Fruit fly (Drosophila melanogaster): ENCODE measurements around the gene polybromo.

The polybromo gene

dm6 chr3R:24813637-24814301 is 8.7 kb upstream of the polybromo start, which contains the start of the genes lili and CG34150 (continued):
- TF ChIP-seq CG8388 (GFP tag; optimal IDR thresholded peaks at IDR 0.05) (peak; percentile 55), CG12391 (tag; optimal IDR thresholded peaks at IDR 0.05) (peak; percentile 93), slou (GFP tag; optimal IDR thresholded peaks at IDR 0.05) (peak; percentile 48), yki (optimal IDR thresholded peaks at IDR 0.05) (no peak), CG7839 (tag; optimal IDR thresholded peaks at IDR 0.05) (peak; percentile 74), Ssrp (tag; optimal IDR thresholded peaks at IDR 0.05) (peak; percentile 65), fd3F (GFP tag; optimal IDR thresholded peaks at IDR 0.05) (peak; percentile 67), Dll (GFP tag; IDR thresholded peaks at IDR 0.05; ENCODE audit: partially characterized antibody) (peak; percentile 88), Dip2 (GFP tag; IDR thresholded peaks at IDR 0.05) (no peak), Sry-β (GFP tag; optimal IDR thresholded peaks at IDR 0.05) (peak; percentile 27), NC2α (GFP tag; optimal IDR thresholded peaks at IDR 0.05) (no peak), dpn (GFP tag; optimal IDR thresholded peaks at IDR 0.05) (peak; percentile 81), exex (tag; optimal IDR thresholded peaks at IDR 0.05) (no peak), Xrp1 (GFP tag; IDR thresholded peaks at IDR 0.05) (peak; percentile 73; the same call in 1 of the 2 replicates), CG7786 (GFP tag; optimal IDR thresholded peaks at IDR 0.05) (peak; percentile 74), CG32772 (GFP tag; IDR thresholded peaks at IDR 0.05) (peak; percentile 73), CG3726 (GFP tag; IDR thresholded peaks at IDR 0.05) (0 out of 3 replicates have a peak, but pooled peaks have one; percentile 31), CG15269 (tag; optimal IDR thresholded peaks at IDR 0.05) (peak; percentile 81), ro (GFP tag; IDR thresholded peaks at IDR 0.05) (0 out of 2 replicates have a peak, but pooled peaks have one; percentile 39), zen (tag; optimal IDR thresholded peaks at IDR 0.05) (peak; percentile 54), stwl (tag; optimal IDR thresholded peaks at IDR 0.05) (peak; percentile 75), CG33557 (GFP tag; optimal IDR thresholded peaks at IDR 0.05) (peak; percentile 76), D (optimal IDR thresholded peaks at IDR 0.05) (no peak), D (GFP tag; optimal IDR thresholded peaks at IDR 0.05) (no peak), CG17802 (tag; optimal IDR thresholded peaks at IDR 0.05) (no peak), CG18599 (GFP tag; optimal IDR thresholded peaks at IDR 0.05) (peak; percentile 76), rib (GFP tag; IDR thresholded peaks at IDR 0.05) (no peak), trem (tag; optimal IDR thresholded peaks at IDR 0.05) (peak; percentile 92), CG42726 (GFP tag; IDR thresholded peaks at IDR 0.05; ENCODE audit: partially characterized antibody) (peak; percentile 56; the same call in 1 of the 2 replicates), CG6683 (GFP tag; optimal IDR thresholded peaks at IDR 0.05) (no peak), Sry-δ (GFP tag; optimal IDR thresholded peaks at IDR 0.05) (peak; percentile 95), Blimp-1 (GFP tag; optimal IDR thresholded peaks at IDR 0.05) (peak; percentile 76), ind (GFP tag; optimal IDR thresholded peaks at IDR 0.05) (peak; percentile 73), Usf (GFP tag; optimal IDR thresholded peaks at IDR 0.05) (no peak), klu (GFP tag; IDR thresholded peaks at IDR 0.05) (peak; percentile 69), Awh (GFP tag; IDR thresholded peaks at IDR 0.05) (peak; percentile 68; the same call in 1 of the 2 replicates), h (optimal IDR thresholded peaks at IDR 0.05) (no peak), E2f2 (GFP tag; IDR thresholded peaks at IDR 0.05) (peak; percentile 76), scrt (GFP tag; optimal IDR thresholded peaks at IDR 0.05) (peak; percentile 70), ssp (GFP tag; IDR thresholded peaks at IDR 0.05) (peak; percentile 71), Dbx (GFP tag; IDR thresholded peaks at IDR 0.05) (peak; percentile 82), PHDP (tag; optimal IDR thresholded peaks at IDR 0.05) (peak; percentile 77), zfh1 (GFP tag; IDR thresholded peaks at IDR 0.05) (peak; percentile 74; the same call in 2 of the 3 replicates), CG9215 (GFP tag; IDR thresholded peaks at IDR 0.05) (peak; percentile 73), mirr (GFP tag; optimal IDR thresholded peaks at IDR 0.05) (no peak), hth (optimal IDR thresholded peaks at IDR 0.05) (no peak), HLH4C (GFP tag; IDR thresholded peaks at IDR 0.05; ENCODE audit: partially characterized antibody) (peak; percentile 71; the same call in 2 of the 3 replicates), Lpt (GFP tag; optimal IDR thresholded peaks at IDR 0.05) (no peak), aop (GFP tag; IDR thresholded peaks at IDR 0.05) (no peak), ase (GFP tag; IDR thresholded peaks at IDR 0.05) (no peak)
